Fruit fly (Drosophila melanogaster) whole organism, wandering third instar larva: ENCODE results near the gene CG10710.

ENCODE experiments used
- Abd-B ChIP-seq: fragments of >200 bp; optimal IDR thresholded peaks from 2 replicates; lab custom pipeline; 2017; ENCODE audit warnings: missing biosample characterization, missing genetic modification characterization
- CG32264 ChIP-seq: fragments of 200-800 bp; sonication (Bioruptor generic); optimal IDR thresholded peaks from 2 replicates; lab custom pipeline; 2016; ENCODE audit warnings: missing biosample characterization, missing genetic modification characterization
- CrebA ChIP-seq: fragments of 200-800 bp; sonication (Bioruptor generic); optimal IDR thresholded peaks from 2 replicates; lab custom pipeline; 2016; ENCODE audit warnings: missing biosample characterization, mild to moderate bottlenecking, missing genetic modification characterization, borderline replicate concordance
- Dfd ChIP-seq: fragments of >200 bp; optimal IDR thresholded peaks from 2 replicates; lab custom pipeline; 2017; ENCODE audit warnings: missing biosample characterization, missing genetic modification characterization
- Dif ChIP-seq: fragments of 200-275, 200-300 bp; sonication (Bioruptor generic); optimal IDR thresholded peaks from 2 replicates; lab custom pipeline; 2018; ENCODE audit warnings: missing biosample characterization, missing genetic modification characterization; ENCODE audit not compliant: partially characterized antibody
- GATAd ChIP-seq: sonication (Bioruptor generic); optimal IDR thresholded peaks from 2 replicates; lab custom pipeline; 2016; ENCODE audit warnings: missing biosample characterization, missing genetic modification characterization
- HLH106 ChIP-seq: fragments of 200-800 bp; optimal IDR thresholded peaks from 3 replicates; lab custom pipeline; 2019; ENCODE audit warnings: missing biosample characterization, mild to moderate bottlenecking, missing genetic modification characterization, moderate library complexity
- Hr78 ChIP-seq: fragments of >200 bp; optimal IDR thresholded peaks from 2 replicates; lab custom pipeline; 2017; ENCODE audit warnings: missing biosample characterization, missing genetic modification characterization
- Hr83 ChIP-seq: fragments of 200-300 bp; sonication (Bioruptor generic); optimal IDR thresholded peaks from 2 replicates; lab custom pipeline; 2016; ENCODE audit warnings: missing biosample characterization, mild to moderate bottlenecking, missing genetic modification characterization, moderate library complexity; ENCODE audit not compliant: poor library complexity, severe bottlenecking
- Jra ChIP-seq: sonication (Bioruptor generic); optimal IDR thresholded peaks from 2 replicates; lab custom pipeline; 2016; ENCODE audit warnings: missing biosample characterization, missing genetic modification characterization
- Mio ChIP-seq: sonication (Bioruptor generic); optimal IDR thresholded peaks from 2 replicates; lab custom pipeline; 2016; ENCODE audit warnings: missing biosample characterization, missing genetic modification characterization
- Myc ChIP-seq: fragments of >200 bp; optimal IDR thresholded peaks from 2 replicates; lab custom pipeline; 2017
- N ChIP-seq: fragments of >200 bp; optimal IDR thresholded peaks from 2 replicates; lab custom pipeline; 2018; ENCODE audit warnings: missing biosample characterization, missing external identifiers, missing genetic modification characterization
- OdsH ChIP-seq: fragments of 200-800 bp; sonication (Bioruptor generic); optimal IDR thresholded peaks from 2 replicates; lab custom pipeline; 2016; ENCODE audit warnings: missing biosample characterization, mild to moderate bottlenecking, missing genetic modification characterization
- Rel ChIP-seq, 2 experiments: fragments of 200-800 bp; sonication (Bioruptor generic) in 1 of 2; optimal IDR thresholded peaks; 2 replicates in 1 of 2; 3 replicates in 1 of 2; lab custom pipeline; 2016 to 2019; ENCODE audit warnings: mild to moderate bottlenecking in 2 of 2, missing biosample characterization in 2 of 2, missing genetic modification characterization in 2 of 2, moderate library complexity in 1 of 2
- Sp1 ChIP-seq: fragments of 200-800 bp; sonication (Bioruptor generic); optimal IDR thresholded peaks from 3 replicates; lab custom pipeline; 2019; ENCODE audit warnings: missing biosample characterization, mild to moderate bottlenecking, missing genetic modification characterization, moderate library complexity
- Vsx2 ChIP-seq: fragments of 200-300, 225-300 bp; sonication (Bioruptor generic); optimal IDR thresholded peaks from 2 replicates; lab custom pipeline; 2018; ENCODE audit warnings: missing biosample characterization, missing genetic modification characterization; ENCODE audit not compliant: partially characterized antibody
- br ChIP-seq: fragments of 200-800 bp; sonication (Bioruptor generic); optimal IDR thresholded peaks from 2 replicates; lab custom pipeline; 2016; ENCODE audit warnings: missing biosample characterization, missing genetic modification characterization
- brk ChIP-seq: fragments of 200-800 bp; sonication (Bioruptor generic); optimal IDR thresholded peaks from 2 replicates; lab custom pipeline; 2016; ENCODE audit warnings: missing biosample characterization, mild to moderate bottlenecking, missing genetic modification characterization
- dl ChIP-seq, 2 experiments: fragments of 175-275, 200-275 bp in 1 of 2; fragments of 200-275 bp in 1 of 2; sonication (Bioruptor generic); optimal IDR thresholded peaks; lab custom pipeline; 2018; ENCODE audit warnings: mild to moderate bottlenecking in 2 of 2, missing biosample characterization in 2 of 2, missing genetic modification characterization in 2 of 2, moderate library complexity in 2 of 2; ENCODE audit not compliant: partially characterized antibody in 2 of 2, insufficient read depth in 1 of 2
- dmrt93B ChIP-seq: fragments of 200-800 bp; sonication (Bioruptor generic); optimal IDR thresholded peaks from 2 replicates; lab custom pipeline; 2018; ENCODE audit warnings: missing biosample characterization, mild to moderate bottlenecking, missing genetic modification characterization
- dsf ChIP-seq: sonication (Bioruptor generic); optimal IDR thresholded peaks from 2 replicates; lab custom pipeline; 2016; ENCODE audit warnings: missing biosample characterization, missing genetic modification characterization, borderline replicate concordance
- ey ChIP-seq: fragments of 200-800 bp; sonication (Bioruptor generic); optimal IDR thresholded peaks from 2 replicates; lab custom pipeline; 2016; ENCODE audit warnings: missing biosample characterization, missing genetic modification characterization
- foxo ChIP-seq, 2 experiments: fragments of 200-800 bp; sonication (Bioruptor generic); optimal IDR thresholded peaks; 2 replicates in 1 of 2; 3 replicates in 1 of 2; lab custom pipeline; 2016 to 2017; ENCODE audit warnings: missing biosample characterization in 2 of 2, missing genetic modification characterization in 2 of 2
- fru ChIP-seq: fragments of 200-800 bp; sonication (Bioruptor generic); optimal IDR thresholded peaks from 3 replicates; lab custom pipeline; 2016; ENCODE audit warnings: missing biosample characterization, mild to moderate bottlenecking, missing genetic modification characterization
- h ChIP-seq: fragments of 200-800 bp; sonication (Bioruptor generic); optimal IDR thresholded peaks from 3 replicates; lab custom pipeline; 2016; ENCODE audit warnings: missing biosample characterization, mild to moderate bottlenecking, missing genetic modification characterization
- jim ChIP-seq: fragments of 175-275, 200-325 bp; sonication (Bioruptor generic); optimal IDR thresholded peaks from 2 replicates; lab custom pipeline; 2016; ENCODE audit warnings: missing biosample characterization, mild to moderate bottlenecking, missing genetic modification characterization
- lola ChIP-seq: fragments of >200 bp; optimal IDR thresholded peaks from 2 replicates; lab custom pipeline; 2017; ENCODE audit warnings: missing biosample characterization, missing genetic modification characterization
- psq ChIP-seq: fragments of 200-800 bp; sonication (Bioruptor generic); optimal IDR thresholded peaks from 3 replicates; lab custom pipeline; 2017; ENCODE audit warnings: missing biosample characterization, mild to moderate bottlenecking, missing genetic modification characterization, moderate library complexity
- rgr ChIP-seq: fragments of 200-800 bp; sonication (Bioruptor generic); optimal IDR thresholded peaks from 3 replicates; lab custom pipeline; 2016; ENCODE audit warnings: missing biosample characterization, mild to moderate bottlenecking, missing genetic modification characterization
- sage ChIP-seq: fragments of 200-800 bp; sonication (Bioruptor generic); optimal IDR thresholded peaks from 2 replicates; lab custom pipeline; 2016; ENCODE audit warnings: missing biosample characterization, mild to moderate bottlenecking, missing genetic modification characterization
- sv ChIP-seq: fragments of 200-800 bp; sonication (Bioruptor generic); optimal IDR thresholded peaks from 3 replicates; lab custom pipeline; 2016; ENCODE audit warnings: missing biosample characterization, missing genetic modification characterization
- tai ChIP-seq: sonication (Bioruptor generic); optimal IDR thresholded peaks from 2 replicates; lab custom pipeline; 2016; ENCODE audit warnings: missing biosample characterization, missing genetic modification characterization
- usp ChIP-seq: fragments of >200 bp; optimal IDR thresholded peaks from 2 replicates; lab custom pipeline; 2017; ENCODE audit warnings: missing biosample characterization, missing genetic modification characterization
- woc ChIP-seq: sonication (Bioruptor generic); optimal IDR thresholded peaks from 2 replicates; lab custom pipeline; 2016; ENCODE audit warnings: missing biosample characterization, mild to moderate bottlenecking, missing genetic modification characterization

The CG10710 gene

DNA sequence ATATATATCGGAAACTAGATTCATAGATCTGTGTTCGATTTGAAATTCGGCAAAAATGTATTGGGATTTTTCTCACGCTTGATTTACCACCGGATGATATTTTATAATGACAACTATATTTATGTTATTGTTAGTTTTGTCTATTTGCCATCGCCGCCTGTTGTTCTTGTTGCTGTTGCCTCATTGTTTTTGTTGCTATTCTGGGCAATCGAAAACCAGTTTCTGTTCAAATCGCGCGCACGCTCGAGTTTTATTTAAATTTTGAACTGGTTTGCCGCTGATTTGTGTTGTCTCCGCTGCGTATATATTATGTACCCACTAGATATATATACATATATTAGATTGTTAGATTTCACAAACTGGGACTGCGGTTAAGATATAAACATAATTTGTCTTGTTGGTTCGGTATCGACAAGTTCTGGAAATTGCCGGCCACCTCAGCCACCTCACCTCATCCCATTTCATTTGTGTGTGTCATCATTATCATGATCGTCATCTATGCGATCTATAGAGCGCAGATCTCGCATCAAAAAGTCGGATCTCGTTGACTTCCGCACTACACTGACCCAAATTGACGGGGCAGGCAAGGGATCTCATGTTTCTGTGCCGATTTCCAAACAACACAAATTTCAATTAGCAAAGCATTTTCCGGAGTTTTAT, 28.6 kb downstream of the CG10710 start:
- no peak for TF ChIP-seq tai (GFP tag; lab: Kevin White, UChicago)
- TF ChIP-seq dl (GFP tag; optimal IDR thresholded peaks at IDR 0.05; lab: Kevin White, UChicago; ENCODE audit: insufficient read depth in 1 of 2, partially characterized antibody in 2 of 2): no peak
- TF ChIP-seq Mio (GFP tag; lab: Kevin White, UChicago): no peak
- TF ChIP-seq Vsx2: no peak
- TF ChIP-seq Jra (GFP tag; lab: Kevin White, UChicago): no peak
- TF ChIP-seq dmrt93B (GFP tag; lab: Kevin White, UChicago): no peak
- TF ChIP-seq lola (GFP tag; lab: Kevin White, UChicago): no peak
- no peak for TF ChIP-seq woc
- no peak for TF ChIP-seq N (GFP tag; lab: Kevin White, UChicago)
- TF ChIP-seq sage (GFP tag; lab: Kevin White, UChicago): no peak
- TF ChIP-seq psq (GFP tag; lab: Kevin White, UChicago): no peak
- no peak for TF ChIP-seq GATAd (GFP tag; lab: Kevin White, UChicago)

DNA sequence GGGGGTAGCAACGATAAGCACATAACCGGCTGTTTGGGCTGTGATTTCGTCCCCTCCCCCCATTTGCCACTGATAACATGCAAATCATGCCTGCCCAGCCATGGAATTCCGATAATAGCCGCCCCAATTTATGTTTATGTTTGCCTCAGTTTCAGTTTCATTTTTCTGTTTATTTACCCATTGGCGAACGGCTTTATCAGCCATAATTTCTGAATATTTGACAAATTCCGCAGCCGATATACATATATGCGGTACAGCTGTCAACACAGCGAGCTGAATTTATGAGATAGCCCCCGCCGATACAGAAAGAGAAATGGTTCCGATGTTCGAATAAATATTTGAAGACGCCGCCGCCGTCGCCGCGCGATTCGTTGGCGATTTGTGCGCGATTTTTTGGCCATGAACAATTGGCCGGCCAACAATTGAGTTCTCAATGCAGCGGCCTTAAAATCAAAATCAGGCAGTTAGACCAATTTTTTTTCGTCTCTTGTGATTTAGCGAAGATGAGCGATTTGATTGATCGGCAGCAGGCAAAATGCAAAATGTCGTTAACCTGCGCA, 30.1 kb downstream of the CG10710 start:
- TF ChIP-seq psq (GFP tag; lab: Kevin White, UChicago) (no peak), Hr83 (GFP tag; lab: Kevin White, UChicago) (no peak), Hr78 (GFP tag; lab: Kevin White, UChicago) (no peak), Vsx2 (no peak), Mio (GFP tag; lab: Kevin White, UChicago) (no peak), ey (GFP tag; lab: Kevin White, UChicago) (no peak), HLH106 (tag; lab: Kevin White, UChicago) (no peak), dmrt93B (GFP tag; lab: Kevin White, UChicago) (no peak), lola (GFP tag; lab: Kevin White, UChicago) (no peak), foxo (GFP tag; optimal IDR thresholded peaks at IDR 0.05; lab: Kevin White, UChicago) (no peak), dl (GFP tag; optimal IDR thresholded peaks at IDR 0.05; lab: Kevin White, UChicago; ENCODE audit: insufficient read depth in 1 of 2, partially characterized antibody in 2 of 2) (no peak), CrebA (GFP tag; lab: Kevin White, UChicago) (no peak), Jra (GFP tag; lab: Kevin White, UChicago) (no peak), OdsH (GFP tag; lab: Kevin White, UChicago) (no peak), br (no peak), fru (GFP tag; lab: Kevin White, UChicago) (no peak)

dm6 chr3L:13488129-13488876, 31.1 kb downstream of the CG10710 start:
- TF ChIP-seq Dif (GFP tag; lab: Kevin White, UChicago) (peak; percentile 8), h (GFP tag; lab: Kevin White, UChicago) (no peak), br (peak; percentile 48), GATAd (GFP tag; lab: Kevin White, UChicago) (no peak), CG32264 (GFP tag; lab: Kevin White, UChicago) (no peak), Myc (no peak), Jra (GFP tag; lab: Kevin White, UChicago) (peak; percentile 34), rgr (peak; percentile 38), Rel (GFP tag; optimal IDR thresholded peaks at IDR 0.05; lab: Kevin White, UChicago) (no peak), Rel (tag; optimal IDR thresholded peaks at IDR 0.05; lab: Kevin White, UChicago) (peak; percentile 37), foxo (GFP tag; optimal IDR thresholded peaks at IDR 0.05; lab: Kevin White, UChicago) (peak in 1 of 2 experiments; percentile 52), Abd-B (GFP tag; lab: Kevin White, UChicago) (no peak), sage (GFP tag; lab: Kevin White, UChicago) (no peak), OdsH (GFP tag; lab: Kevin White, UChicago) (peak; percentile 30), dsf (GFP tag; lab: Kevin White, UChicago) (no peak), woc (peak; percentile 71), Dfd (no peak), fru (GFP tag; lab: Kevin White, UChicago) (peak; percentile 35), jim (no peak), brk (GFP tag; lab: Kevin White, UChicago) (no peak), CrebA (GFP tag; lab: Kevin White, UChicago) (no peak), usp (GFP tag; lab: Kevin White, UChicago) (no peak), dl (GFP tag; optimal IDR thresholded peaks at IDR 0.05; lab: Kevin White, UChicago; ENCODE audit: insufficient read depth in 1 of 2, partially characterized antibody in 2 of 2) (no peak), ey (GFP tag; lab: Kevin White, UChicago) (peak; percentile 39), Vsx2 (no peak), HLH106 (tag; lab: Kevin White, UChicago) (peak; percentile 9), Sp1 (GFP tag; lab: Kevin White, UChicago) (peak; percentile 33), N (GFP tag; lab: Kevin White, UChicago) (no peak), Hr83 (GFP tag; lab: Kevin White, UChicago) (no peak), psq (GFP tag; lab: Kevin White, UChicago) (peak; percentile 3), sv (GFP tag; lab: Kevin White, UChicago) (no peak), Mio (GFP tag; lab: Kevin White, UChicago) (peak; percentile 10), Hr78 (GFP tag; lab: Kevin White, UChicago) (no peak), dmrt93B (GFP tag; lab: Kevin White, UChicago) (peak; percentile 38)
